Worm (Caenorhabditis elegans) whole organism, L4/young adult: Measurements from ENCODE around the gene srh-269.

ENCODE experiments used
- W03F9.2 ChIP-seq: fragments of 150-350 bp; optimal IDR thresholded peaks from 2 replicates; lab custom pipeline; 2014; ENCODE audit warnings: missing biosample characterization, missing genetic modification characterization
- dao-5 ChIP-seq: sonication (generic microtip); optimal IDR thresholded peaks from 2 replicates; lab custom pipeline; 2016; ENCODE audit warnings: missing genotype, missing genetic modification characterization, moderate library complexity, missing compliant biosample characterization
- him-1 ChIP-seq: sonication (generic microtip); optimal IDR thresholded peaks from 2 replicates; lab custom pipeline; 2016; ENCODE audit warnings: missing genotype, missing genetic modification reagents, missing genetic modification characterization, missing compliant biosample characterization

DNA sequence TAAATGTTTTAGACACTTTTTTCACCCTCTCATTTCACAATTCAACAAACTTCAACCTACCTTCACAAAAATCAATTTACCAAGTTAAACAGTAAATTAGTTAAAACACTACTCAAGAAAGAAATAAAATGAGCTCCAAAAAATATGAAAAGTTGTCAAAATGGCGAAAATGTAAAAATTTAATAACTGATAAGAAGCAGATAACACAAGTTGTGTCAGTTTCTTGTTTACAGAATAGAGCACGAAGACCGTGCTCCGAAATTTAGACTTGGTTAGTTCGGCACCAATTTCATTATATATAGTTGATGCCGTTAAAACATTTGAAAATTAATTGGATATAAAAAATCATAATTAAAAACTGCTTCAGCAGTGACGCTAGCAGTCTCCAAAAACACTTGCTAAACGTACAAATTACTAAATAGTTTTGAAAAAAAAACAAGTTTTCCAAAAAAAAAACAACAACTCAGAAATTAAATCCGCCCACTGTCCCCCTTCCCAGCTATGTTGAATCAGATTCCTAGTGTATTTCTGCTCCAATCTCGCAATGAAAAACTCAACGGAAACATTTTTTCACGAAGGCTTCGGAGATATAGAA is 19.0 kb upstream of the srh-269 start, which contains the start of gene srw-54:
- no peak for TF ChIP-seq him-1 (tag; lab: Kevin White, UChicago)
- no peak for TF ChIP-seq W03F9.2 (tag; lab: Kevin White, UChicago)
- TF ChIP-seq dao-5 (tag; lab: Kevin White, UChicago): no peak
